Fruit fly (Drosophila melanogaster) whole organism: ENCODE data around the gene Gss1.

Source experiments
- EcR ChIP-seq, 2 experiments: fragments of >200 bp; optimal IDR thresholded peaks; 2 replicates each; lab custom pipeline; 2017; ENCODE audit warnings: missing biosample characterization in 2 of 2, missing genetic modification characterization in 2 of 2, missing genetic modification reagents in 2 of 2
- psq ChIP-seq: fragments of >200 bp; optimal IDR thresholded peaks from 2 replicates; lab custom pipeline; 2017

dm6 chrX:17886449-17887207 is 2.7 kb upstream of the Gss1 start:
- TF ChIP-seq psq (lab: Kevin White, UChicago) (no peak), EcR (GFP tag; optimal IDR thresholded peaks at IDR 0.05; lab: Kevin White, UChicago) (no peak)
